Fruit fly (Drosophila melanogaster): ENCODE results near the gene CG10352.

CG10352 gene

dm6 chrX:11852310-11852709 is 24.7 kb downstream of the CG10352 start, which contains the start of gene p24-1 (continued):
- TF ChIP-seq tup (GFP tag; optimal IDR thresholded peaks at IDR 0.05), result no peak
- no peak for TF ChIP-seq CG8089 (GFP tag; optimal IDR thresholded peaks at IDR 0.05)
- peak; percentile 70 for TF ChIP-seq B-H2 (GFP tag; optimal IDR thresholded peaks at IDR 0.05)
- peak; percentile 42 for TF ChIP-seq CG30403 (GFP tag; optimal IDR thresholded peaks at IDR 0.05)
- peak; percentile 31 for TF ChIP-seq repo (GFP tag; optimal IDR thresholded peaks at IDR 0.05)
- no peak for TF ChIP-seq CG10462 (GFP tag; optimal IDR thresholded peaks at IDR 0.05)
- TF ChIP-seq pfk (GFP tag; optimal IDR thresholded peaks at IDR 0.05), result peak; percentile 18
- TF ChIP-seq CG30020 (tag; optimal IDR thresholded peaks at IDR 0.05), result peak; percentile 14
- TF ChIP-seq CG17359 (tag; optimal IDR thresholded peaks at IDR 0.05), result peak; percentile 23
- TF ChIP-seq Deaf1 (tag; optimal IDR thresholded peaks at IDR 0.05), result peak; percentile 18
- peak; percentile 8 for TF ChIP-seq CG17385 (GFP tag; optimal IDR thresholded peaks at IDR 0.05)
- peak; percentile 62 for TF ChIP-seq HLH54F (GFP tag; optimal IDR thresholded peaks at IDR 0.05)
- TF ChIP-seq lov (optimal IDR thresholded peaks at IDR 0.05), result no peak
- 0 out of 3 replicates have a peak, but pooled peaks have one; percentile 22 for TF ChIP-seq lov (GFP tag; IDR thresholded peaks at IDR 0.05)
- TF ChIP-seq CG7372 (GFP tag; IDR thresholded peaks at IDR 0.05), result no peak
- no peak for TF ChIP-seq kah (GFP tag; optimal IDR thresholded peaks at IDR 0.05)
- TF ChIP-seq Dref (GFP tag; IDR thresholded peaks at IDR 0.05), result peak; percentile 90
- TF ChIP-seq MTF-1 (GFP tag; optimal IDR thresholded peaks at IDR 0.05; ENCODE audit: borderline replicate concordance), result peak; percentile 37
- no peak for TF ChIP-seq Elba2 (GFP tag; optimal IDR thresholded peaks at IDR 0.05)
- peak; percentile 93 for TF ChIP-seq Dp (GFP tag; optimal IDR thresholded peaks at IDR 0.05)
- TF ChIP-seq CG3995 (GFP tag; optimal IDR thresholded peaks at IDR 0.05), result peak; percentile 94
- TF ChIP-seq gsb-n (tag; optimal IDR thresholded peaks at IDR 0.05), result no peak
- TF ChIP-seq odd (GFP tag; optimal IDR thresholded peaks at IDR 0.05), result peak; percentile 38
- TF ChIP-seq CG12391 (tag; optimal IDR thresholded peaks at IDR 0.05), result peak; percentile 36
- peak; percentile 14 for TF ChIP-seq CG10979 (tag; optimal IDR thresholded peaks at IDR 0.05)
- TF ChIP-seq Neu2 (GFP tag; optimal IDR thresholded peaks at IDR 0.05; ENCODE audit: borderline replicate concordance), result no peak
- no peak for TF ChIP-seq CG10959 (GFP tag; IDR thresholded peaks at IDR 0.05)
- peak; percentile 7 for TF ChIP-seq CG33557 (GFP tag; optimal IDR thresholded peaks at IDR 0.05)
- peak; percentile 94 for TF ChIP-seq E2f2 (GFP tag; IDR thresholded peaks at IDR 0.05)
- TF ChIP-seq inv (GFP tag; IDR thresholded peaks at IDR 0.05; ENCODE audit: partially characterized antibody), result peak; percentile 82
- TF ChIP-seq Nf-YB (GFP tag; optimal IDR thresholded peaks at IDR 0.05), result no peak
- TF ChIP-seq slbo (GFP tag; IDR thresholded peaks at IDR 0.05), result peak; percentile 81
- peak; percentile 81 for TF ChIP-seq MBD-R2 (GFP tag; IDR thresholded peaks at IDR 0.05)
- peak; percentile 23; the same call in 1 of the 2 replicates for TF ChIP-seq ssp (GFP tag; IDR thresholded peaks at IDR 0.05)
- no peak for TF ChIP-seq CG6813 (GFP tag; optimal IDR thresholded peaks at IDR 0.05)
- TF ChIP-seq CG31441 (GFP tag; IDR thresholded peaks at IDR 0.05), result peak; percentile 40; the same call in 1 of the 2 replicates
- TF ChIP-seq CG32772 (GFP tag; IDR thresholded peaks at IDR 0.05), result 0 out of 2 replicates have a peak, but pooled peaks have one; percentile 15
- peak; percentile 50 for TF ChIP-seq gro (GFP tag; optimal IDR thresholded peaks at IDR 0.05)
- peak; percentile 4 for TF ChIP-seq nerfin-1 (tag; optimal IDR thresholded peaks at IDR 0.05)
- TF ChIP-seq CG6765 (GFP tag; optimal IDR thresholded peaks at IDR 0.05), result peak; percentile 14
- TF ChIP-seq CG34376 (GFP tag; optimal IDR thresholded peaks at IDR 0.05), result peak; percentile 51
- TF ChIP-seq Ets97D (GFP tag; optimal IDR thresholded peaks at IDR 0.05), result peak; percentile 89
- TF ChIP-seq slou (GFP tag; optimal IDR thresholded peaks at IDR 0.05), result no peak
- no peak for TF ChIP-seq CG4282 (GFP tag; optimal IDR thresholded peaks at IDR 0.05)
- TF ChIP-seq grau (tag; optimal IDR thresholded peaks at IDR 0.05), result peak; percentile 40
- TF ChIP-seq wdn (GFP tag; IDR thresholded peaks at IDR 0.05), result 0 out of 2 replicates have a peak, but pooled peaks have one; percentile 32
- peak; percentile 92 for TF ChIP-seq Xbp1 (GFP tag; optimal IDR thresholded peaks at IDR 0.05)
- peak; percentile 34 for TF ChIP-seq Meics (GFP tag; optimal IDR thresholded peaks at IDR 0.05)
- TF ChIP-seq Ravus (GFP tag; IDR thresholded peaks at IDR 0.05), result no peak
- no peak for TF ChIP-seq CG10366 (GFP tag; IDR thresholded peaks at IDR 0.05)
- TF ChIP-seq sim (GFP tag; IDR thresholded peaks at IDR 0.05), result no peak

Data from whole organism, embryonic.